Worm (Caenorhabditis elegans): ENCODE results near the gene T23F11.4.

DNA sequence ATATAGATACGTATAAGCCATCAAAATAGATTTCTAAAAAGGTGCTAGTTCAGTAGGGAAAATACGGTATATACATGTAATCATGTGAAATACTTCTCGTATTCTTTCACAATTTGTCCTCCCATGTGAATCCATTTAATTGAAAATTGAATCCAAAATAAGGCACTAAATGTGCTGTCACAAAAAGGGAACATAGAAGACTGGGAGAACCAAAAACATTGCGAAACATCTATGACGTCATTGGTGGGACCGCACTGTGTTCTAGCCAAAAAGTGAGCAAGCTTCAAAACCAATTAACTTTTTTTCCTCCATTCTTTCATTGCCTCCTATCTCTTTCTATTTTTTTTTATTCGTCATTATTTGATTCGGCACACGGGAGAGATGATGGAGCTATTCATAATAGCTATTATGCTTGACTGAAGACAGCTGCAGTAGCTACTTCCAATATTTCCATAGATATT lies 6.8 kb downstream of the T23F11.4 start, which contains the start of gene cdka-1:
- peak; percentile 29 for TF ChIP-seq him-1 (tag; optimal IDR thresholded peaks at IDR 0.05)
- no peak for TF ChIP-seq W03F9.2 (tag; optimal IDR thresholded peaks at IDR 0.05)

Data from whole organism, L4/young adult.